Fruit fly (Drosophila melanogaster) whole organism, adult: ENCODE measurements around the gene Mob3.
A peak's percentile ranks its signal among the peaks of the same experiment; 100 is the strongest.

Experiments
- CG11617 ChIP-seq: fragments of 200-800 bp; sonication (Bioruptor generic); optimal IDR thresholded peaks from 2 replicates; lab custom pipeline; 2017; ENCODE audit warnings: mild to moderate bottlenecking, missing biosample characterization, missing genetic modification reagents, missing genetic modification characterization
- CG12768 ChIP-seq: fragments of 200-800 bp; sonication (Bioruptor generic); optimal IDR thresholded peaks from 2 replicates; lab custom pipeline; 2017; ENCODE audit warnings: missing biosample characterization, missing genetic modification characterization, mild to moderate bottlenecking, moderate library complexity, missing genetic modification reagents
- CG14711 ChIP-seq: fragments of 200-800 bp; sonication (Bioruptor generic); optimal IDR thresholded peaks from 2 replicates; lab custom pipeline; 2018; ENCODE audit warnings: missing biosample characterization, mild to moderate bottlenecking, missing genetic modification characterization, moderate library complexity
- CG1620 ChIP-seq: fragments of 200-800 bp; sonication (Bioruptor generic); optimal IDR thresholded peaks from 2 replicates; lab custom pipeline; 2016; ENCODE audit warnings: missing biosample characterization, missing genetic modification characterization
- CG33017 ChIP-seq: fragments of 200-800 bp; sonication (Bioruptor generic); optimal IDR thresholded peaks from 2 replicates; lab custom pipeline; 2018; ENCODE audit warnings: missing biosample characterization, mild to moderate bottlenecking, missing genetic modification characterization, moderate library complexity
- CG5204 ChIP-seq: fragments of 200-800 bp; sonication (Bioruptor generic); optimal IDR thresholded peaks from 2 replicates; lab custom pipeline; 2016; ENCODE audit warnings: missing biosample characterization, missing genetic modification characterization
- CG7045 ChIP-seq: fragments of 200-800 bp; sonication (Bioruptor generic); optimal IDR thresholded peaks from 2 replicates; lab custom pipeline; 2017; ENCODE audit warnings: missing biosample characterization, mild to moderate bottlenecking, missing genetic modification characterization
- CG7101 ChIP-seq: fragments of 200-800 bp; sonication (Bioruptor generic); optimal IDR thresholded peaks from 2 replicates; lab custom pipeline; 2018; ENCODE audit warnings: missing biosample characterization, mild to moderate bottlenecking, missing genetic modification characterization, moderate library complexity
- Clk ChIP-seq: fragments of 200-800 bp; sonication (Bioruptor generic); optimal IDR thresholded peaks from 2 replicates; lab custom pipeline; 2017; ENCODE audit warnings: missing biosample characterization, missing genetic modification characterization
- Crg-1 ChIP-seq: fragments of 200-800 bp; sonication (Bioruptor generic); optimal IDR thresholded peaks from 2 replicates; lab custom pipeline; 2016; ENCODE audit warnings: missing biosample characterization, missing genetic modification characterization
- Hr96 ChIP-seq: fragments of 200-800 bp; sonication (Bioruptor generic); optimal IDR thresholded peaks from 2 replicates; lab custom pipeline; 2016; ENCODE audit warnings: missing biosample characterization, missing genetic modification characterization
- Mnt ChIP-seq: fragments of 200-800 bp; sonication (Bioruptor generic); optimal IDR thresholded peaks from 2 replicates; lab custom pipeline; 2016; ENCODE audit warnings: missing biosample characterization, mild to moderate bottlenecking, missing genetic modification characterization
- bab1 ChIP-seq: fragments of 200-800 bp; sonication (Bioruptor generic); optimal IDR thresholded peaks from 3 replicates; lab custom pipeline; 2019; ENCODE audit warnings: missing biosample characterization, mild to moderate bottlenecking, missing genetic modification characterization, moderate library complexity
- cic ChIP-seq: fragments of 200-800 bp; sonication (Bioruptor generic); optimal IDR thresholded peaks from 2 replicates; lab custom pipeline; 2017; ENCODE audit warnings: missing biosample characterization, mild to moderate bottlenecking, missing genetic modification characterization, moderate library complexity
- cnc ChIP-seq, 2 experiments: fragments of >200 bp; optimal IDR thresholded peaks; 2 replicates each; lab custom pipeline; 2017
- kay ChIP-seq: fragments of 200-800 bp; sonication (Bioruptor generic); peaks from one replicate; lab custom pipeline; 2016; ENCODE audit warnings: missing biosample characterization, missing genetic modification characterization, borderline replicate concordance
- ovo ChIP-seq: fragments of 200-800 bp; sonication (Bioruptor generic); optimal IDR thresholded peaks from 2 replicates; lab custom pipeline; 2016; ENCODE audit warnings: missing biosample characterization, missing genetic modification characterization
- pad ChIP-seq: fragments of 200-800 bp; sonication (Bioruptor generic); optimal IDR thresholded peaks from 3 replicates; lab custom pipeline; 2017; ENCODE audit warnings: missing biosample characterization, missing genetic modification characterization, mild to moderate bottlenecking, moderate library complexity, missing genetic modification reagents
- tj ChIP-seq: fragments of 200-800 bp; sonication (Bioruptor generic); optimal IDR thresholded peaks from 3 replicates; lab custom pipeline; 2017; ENCODE audit warnings: missing biosample characterization, mild to moderate bottlenecking, missing genetic modification characterization, moderate library complexity
- toe ChIP-seq: fragments of 200-800 bp; sonication (Bioruptor generic); optimal IDR thresholded peaks from 2 replicates; lab custom pipeline; 2016; ENCODE audit warnings: missing biosample characterization, missing genetic modification characterization

Mob3 gene

dm6 chr2L:10230455-10230854 lies 34.7 kb upstream of the Mob3 start:
- no peak for TF ChIP-seq pad
- peak; percentile 84 for TF ChIP-seq kay (GFP tag; lab: Kevin White, UChicago)

- peak; percentile 71 for TF ChIP-seq bab1
- no peak for TF ChIP-seq CG33017 (tag; lab: Kevin White, UChicago)
- TF ChIP-seq CG11617 (GFP tag; lab: Kevin White, UChicago): peak; percentile 2
- no peak for TF ChIP-seq Hr96 (GFP tag; lab: Kevin White, UChicago)
Measured at dm6 chr2L:10231092-10231494, 34.0 kb upstream of the Mob3 start.

- TF ChIP-seq Clk (GFP tag; lab: Kevin White, UChicago) (no peak), cnc (optimal IDR thresholded peaks at IDR 0.05; lab: Kevin White, UChicago) (no peak), CG33017 (tag; lab: Kevin White, UChicago) (no peak), CG7101 (tag; lab: Kevin White, UChicago) (no peak), cic (GFP tag; lab: Kevin White, UChicago) (no peak), CG7045 (no peak), CG1620 (GFP tag; lab: Kevin White, UChicago) (no peak), bab1 (no peak), tj (GFP tag; lab: Kevin White, UChicago) (no peak), Hr96 (GFP tag; lab: Kevin White, UChicago) (no peak), ovo (GFP tag; lab: Kevin White, UChicago) (no peak), toe (GFP tag; lab: Kevin White, UChicago) (no peak), kay (GFP tag; lab: Kevin White, UChicago) (no peak), CG14711 (tag; lab: Kevin White, UChicago) (no peak)
Measured at dm6 chr2L:10231510-10231909, 33.6 kb upstream of the Mob3 start, which contains the start of gene ova. TSS of gene ova (minus strand) at chr2L:10231692.

- TF ChIP-seq CG1620 (GFP tag; lab: Kevin White, UChicago): no peak
- TF ChIP-seq CG7045: no peak
- TF ChIP-seq Clk (GFP tag; lab: Kevin White, UChicago): no peak
- no peak for TF ChIP-seq Hr96 (GFP tag; lab: Kevin White, UChicago)
- peak; percentile 18 for TF ChIP-seq bab1
- peak in 1 of 2 experiments; percentile 3 for TF ChIP-seq cnc (optimal IDR thresholded peaks at IDR 0.05; lab: Kevin White, UChicago)
- TF ChIP-seq CG5204 (GFP tag; lab: Kevin White, UChicago): no peak
- no peak for TF ChIP-seq kay (GFP tag; lab: Kevin White, UChicago)
- TF ChIP-seq ovo (GFP tag; lab: Kevin White, UChicago): no peak
- TF ChIP-seq Crg-1 (GFP tag; lab: Kevin White, UChicago): no peak
- no peak for TF ChIP-seq pad
- TF ChIP-seq CG14711 (tag; lab: Kevin White, UChicago): no peak
- no peak for TF ChIP-seq cic (GFP tag; lab: Kevin White, UChicago)
- TF ChIP-seq Mnt (GFP tag; lab: Kevin White, UChicago): peak; percentile 68
- TF ChIP-seq tj (GFP tag; lab: Kevin White, UChicago): no peak
- TF ChIP-seq CG11617 (GFP tag; lab: Kevin White, UChicago): peak; percentile 47
- TF ChIP-seq toe (GFP tag; lab: Kevin White, UChicago): no peak
Measured at dm6 chr2L:10232152-10232816, 32.9 kb upstream of the Mob3 start, which contains the start of gene eEF1delta. TSS of gene eEF1delta (plus strand) at chr2L:10232507.

dm6 chr2L:10232827-10233226 lies 32.3 kb upstream of the Mob3 start:
- TF ChIP-seq CG14711 (tag; lab: Kevin White, UChicago) (no peak), bab1 (no peak), CG7045 (no peak), CG12768 (GFP tag; lab: Kevin White, UChicago) (no peak), CG7101 (tag; lab: Kevin White, UChicago) (no peak), Crg-1 (GFP tag; lab: Kevin White, UChicago) (no peak), cic (GFP tag; lab: Kevin White, UChicago) (peak; percentile 46), CG33017 (tag; lab: Kevin White, UChicago) (no peak), CG5204 (GFP tag; lab: Kevin White, UChicago) (no peak), CG11617 (GFP tag; lab: Kevin White, UChicago) (peak; percentile 29), toe (GFP tag; lab: Kevin White, UChicago) (no peak), Hr96 (GFP tag; lab: Kevin White, UChicago) (no peak), pad (no peak), Mnt (GFP tag; lab: Kevin White, UChicago) (no peak), cnc (optimal IDR thresholded peaks at IDR 0.05; lab: Kevin White, UChicago) (no peak), CG1620 (GFP tag; lab: Kevin White, UChicago) (no peak), ovo (GFP tag; lab: Kevin White, UChicago) (no peak), tj (GFP tag; lab: Kevin White, UChicago) (no peak), Clk (GFP tag; lab: Kevin White, UChicago) (no peak), kay (GFP tag; lab: Kevin White, UChicago) (peak; percentile 91)

- TF ChIP-seq CG12768 (GFP tag; lab: Kevin White, UChicago) (peak; percentile 35), pad (peak; percentile 80), cic (GFP tag; lab: Kevin White, UChicago) (peak; percentile 72), bab1 (no peak), CG14711 (tag; lab: Kevin White, UChicago) (no peak), Hr96 (GFP tag; lab: Kevin White, UChicago) (no peak), cnc (optimal IDR thresholded peaks at IDR 0.05; lab: Kevin White, UChicago) (no peak), CG33017 (tag; lab: Kevin White, UChicago) (no peak)
Measured at dm6 chr2L:10237725-10238446, 27.2 kb upstream of the Mob3 start, which contains the start of gene mthl15. TSS of gene mthl15 (minus strand) at chr2L:10238317.
